Fruit fly (Drosophila melanogaster) whole organism, embryonic: ENCODE measurements around the gene Gbs-70E.
A peak's percentile ranks its signal among the peaks of the same experiment; 100 is the strongest.

ENCODE experiments used
- Bgb ChIP-seq: fragments of 200-800 bp; sonication (Bioruptor generic); IDR thresholded peaks from 2 replicates; pipeline ENCODE4 v1.3.6; 2022; ENCODE audit warnings: missing biosample characterization, missing genetic modification characterization; ENCODE audit not compliant: partially characterized antibody
- C15 ChIP-seq: fragments of 200-800 bp; sonication (Bioruptor generic); IDR thresholded peaks from 3 replicates; pipeline ENCODE4 v1.3.6; 2022; ENCODE audit warnings: missing biosample characterization, missing genetic modification characterization
- CG1024 ChIP-seq: fragments of 200-800 bp; sonication (Bioruptor generic); IDR thresholded peaks from 2 replicates; pipeline ENCODE4 v1.3.6; 2022; ENCODE audit warnings: missing biosample characterization, missing genetic modification characterization
- CG12219 ChIP-seq: fragments of 200-800 bp; sonication (Bioruptor generic); optimal IDR thresholded peaks from 3 replicates; lab custom pipeline; 2018; ENCODE audit warnings: missing biosample characterization, mild to moderate bottlenecking, missing genetic modification characterization
- CG12299 ChIP-seq: fragments of 200-800 bp; sonication (Bioruptor generic); optimal IDR thresholded peaks from 2 replicates; lab custom pipeline; 2018; ENCODE audit warnings: missing biosample characterization, mild to moderate bottlenecking, missing genetic modification characterization
- CG1603 ChIP-seq: fragments of 200-800 bp; sonication (Bioruptor generic); optimal IDR thresholded peaks from 2 replicates; lab custom pipeline; 2019; ENCODE audit warnings: missing biosample characterization, mild to moderate bottlenecking, missing genetic modification characterization, moderate library complexity
- CG16863 ChIP-seq: fragments of 200-800 bp; sonication (Bioruptor generic); optimal IDR thresholded peaks from 3 replicates; lab custom pipeline; 2016; ENCODE audit warnings: missing biosample characterization, missing genetic modification characterization
- CG2199 ChIP-seq: fragments of 200-800 bp; sonication (Bioruptor generic); IDR thresholded peaks from 3 replicates; pipeline ENCODE4 v1.3.6; 2022; ENCODE audit warnings: missing biosample characterization, missing genetic modification characterization
- CG2712 ChIP-seq: fragments of 200-800 bp; optimal IDR thresholded peaks from 3 replicates; lab custom pipeline; 2019; ENCODE audit warnings: missing biosample characterization, mild to moderate bottlenecking, missing genetic modification characterization, moderate library complexity
- CG3163 ChIP-seq: fragments of 200-800 bp; sonication (Bioruptor generic); optimal IDR thresholded peaks from 3 replicates; lab custom pipeline; 2016; ENCODE audit warnings: missing biosample characterization, missing genetic modification characterization
- CG32772 ChIP-seq: fragments of 200-800 bp; sonication (Bioruptor generic); IDR thresholded peaks from 2 replicates; pipeline ENCODE4 v1.3.6; 2022; ENCODE audit warnings: missing biosample characterization, missing genetic modification characterization
- CG34376 ChIP-seq: fragments of 200-800 bp; sonication (Bioruptor generic); optimal IDR thresholded peaks from 2 replicates; lab custom pipeline; 2018; ENCODE audit warnings: missing biosample characterization, mild to moderate bottlenecking, missing genetic modification characterization
- CG4707 ChIP-seq: fragments of 200-800 bp; sonication (Bioruptor generic); optimal IDR thresholded peaks from 2 replicates; lab custom pipeline; 2018; ENCODE audit warnings: missing biosample characterization, mild to moderate bottlenecking, missing genetic modification characterization, moderate library complexity
- CG6791 ChIP-seq: fragments of 200-800 bp; sonication (Bioruptor generic); IDR thresholded peaks from 3 replicates; pipeline ENCODE4 v1.3.6; 2022; ENCODE audit warnings: missing biosample characterization, missing genetic modification characterization; ENCODE audit not compliant: partially characterized antibody
- CG7786 ChIP-seq: fragments of 200-800 bp; sonication (Bioruptor generic); optimal IDR thresholded peaks from 2 replicates; lab custom pipeline; 2016; ENCODE audit warnings: missing biosample characterization, missing genetic modification characterization
- CG8765 ChIP-seq: fragments of 200-800 bp; sonication (Bioruptor generic); IDR thresholded peaks from 2 replicates; pipeline ENCODE4 v1.3.6; 2022; ENCODE audit warnings: missing biosample characterization, missing genetic modification characterization
- CrebB ChIP-seq: fragments of 200-800 bp; sonication (Bioruptor generic); optimal IDR thresholded peaks from 3 replicates; lab custom pipeline; 2018; ENCODE audit warnings: missing biosample characterization, mild to moderate bottlenecking, missing genetic modification characterization
- Deaf1 ChIP-seq: fragments of 200-800 bp; optimal IDR thresholded peaks from 3 replicates; lab custom pipeline; 2019; ENCODE audit warnings: missing biosample characterization, mild to moderate bottlenecking, missing genetic modification characterization, moderate library complexity
- H15 ChIP-seq: fragments of 200-800 bp; sonication (Bioruptor generic); IDR thresholded peaks from 3 replicates; pipeline ENCODE4 v1.3.6; 2022; ENCODE audit warnings: missing biosample characterization, missing genetic modification characterization
- H2.0 ChIP-seq: fragments of 200-800 bp; sonication (Bioruptor generic); IDR thresholded peaks from 2 replicates; pipeline ENCODE4 v1.3.6; 2022; ENCODE audit warnings: missing biosample characterization, missing genetic modification characterization
- HLHmδ ChIP-seq: fragments of 200-800 bp; sonication (Bioruptor generic); optimal IDR thresholded peaks from 2 replicates; lab custom pipeline; 2018; ENCODE audit warnings: missing biosample characterization, mild to moderate bottlenecking, missing genetic modification characterization, moderate library complexity
- HmgZ ChIP-seq: fragments of 200-800 bp; sonication (Bioruptor generic); optimal IDR thresholded peaks from 2 replicates; lab custom pipeline; 2018; ENCODE audit warnings: missing biosample characterization, mild to moderate bottlenecking, missing genetic modification characterization
- NC2β ChIP-seq: fragments of 200-800 bp; sonication (Bioruptor generic); optimal IDR thresholded peaks from 2 replicates; lab custom pipeline; 2016; ENCODE audit warnings: missing biosample characterization, missing genetic modification characterization
- Nf-YB ChIP-seq: fragments of 200-800 bp; sonication (Bioruptor generic); optimal IDR thresholded peaks from 3 replicates; lab custom pipeline; 2019; ENCODE audit warnings: missing biosample characterization, mild to moderate bottlenecking, missing genetic modification characterization, moderate library complexity
- Nf-YC ChIP-seq: fragments of 200-800 bp; optimal IDR thresholded peaks from 3 replicates; lab custom pipeline; 2019; ENCODE audit warnings: missing biosample characterization, mild to moderate bottlenecking, missing genetic modification characterization, moderate library complexity
- Opbp ChIP-seq: fragments of 200-800 bp; sonication (Bioruptor generic); IDR thresholded peaks from 3 replicates; pipeline ENCODE4 v1.3.6; 2022; ENCODE audit warnings: missing biosample characterization, missing genetic modification characterization; ENCODE audit not compliant: partially characterized antibody
- Trl ChIP-seq, 3 experiments: fragments of >200 bp in 2 of 3; fragments of 200-800 bp in 1 of 3; sonication (Bioruptor generic) in 1 of 3; optimal IDR thresholded peaks; 2 replicates in 1 of 3; 3 replicates in 2 of 3; lab custom pipeline; 2016 to 2017; ENCODE audit warnings: missing biosample characterization in 1 of 3, missing genetic modification characterization in 1 of 3
- Vsx1 ChIP-seq: fragments of 200-800 bp; sonication (Bioruptor generic); optimal IDR thresholded peaks from 2 replicates; lab custom pipeline; 2017; ENCODE audit warnings: missing biosample characterization, mild to moderate bottlenecking, missing genetic modification characterization, missing genetic modification reagents
- ab ChIP-seq: fragments of 200-800 bp; sonication (Bioruptor generic); optimal IDR thresholded peaks from 2 replicates; lab custom pipeline; 2016; ENCODE audit warnings: missing biosample characterization, missing genetic modification characterization
- amos ChIP-seq: fragments of 200-800 bp; sonication (Bioruptor generic); IDR thresholded peaks from 2 replicates; pipeline ENCODE4 v1.3.6; 2022; ENCODE audit warnings: missing biosample characterization, missing genetic modification characterization; ENCODE audit not compliant: partially characterized antibody
- ap ChIP-seq: fragments of 200-800 bp; sonication (Bioruptor generic); IDR thresholded peaks from 2 replicates; pipeline ENCODE4 v1.3.6; 2022; ENCODE audit warnings: missing biosample characterization, missing genetic modification characterization
- ara ChIP-seq: fragments of 200-800 bp; sonication (Bioruptor generic); IDR thresholded peaks from 2 replicates; pipeline ENCODE4 v1.3.6; 2022; ENCODE audit warnings: missing biosample characterization, missing genetic modification characterization
- ase ChIP-seq: fragments of 200-800 bp; sonication (Bioruptor generic); IDR thresholded peaks from 3 replicates; pipeline ENCODE4 v1.3.6; 2022; ENCODE audit warnings: missing biosample characterization, missing genetic modification characterization
- ato ChIP-seq: fragments of 200-800 bp; sonication (Bioruptor generic); IDR thresholded peaks from 2 replicates; pipeline ENCODE4 v1.3.6; 2022; ENCODE audit warnings: missing biosample characterization, missing genetic modification characterization; ENCODE audit not compliant: partially characterized antibody
- bbx ChIP-seq: fragments of 200-800 bp; sonication (Bioruptor generic); IDR thresholded peaks from 2 replicates; pipeline ENCODE4 v1.3.6; 2022; ENCODE audit warnings: missing biosample characterization, missing genetic modification characterization; ENCODE audit not compliant: partially characterized antibody
- caup ChIP-seq: fragments of 200-800 bp; sonication (Bioruptor generic); optimal IDR thresholded peaks from 3 replicates; lab custom pipeline; 2017; ENCODE audit warnings: missing biosample characterization, mild to moderate bottlenecking, missing genetic modification characterization, moderate library complexity; ENCODE audit not compliant: severe bottlenecking
- chif ChIP-seq, 2 experiments: fragments of 200-800 bp; sonication (Bioruptor generic); optimal IDR thresholded peaks; 3 replicates each; lab custom pipeline; 2016; ENCODE audit warnings: missing biosample characterization in 2 of 2, missing genetic modification characterization in 2 of 2
- ewg ChIP-seq: fragments of 200-800 bp; sonication (Bioruptor generic); optimal IDR thresholded peaks from 3 replicates; lab custom pipeline; 2017; ENCODE audit warnings: mild to moderate bottlenecking, missing biosample characterization, missing genetic modification reagents, missing genetic modification characterization
- h ChIP-seq: fragments of >200 bp; optimal IDR thresholded peaks from 2 replicates; lab custom pipeline; 2017
- ham ChIP-seq: fragments of 200-800 bp; sonication (Bioruptor generic); IDR thresholded peaks from 2 replicates; pipeline ENCODE4 v1.3.6; 2022; ENCODE audit warnings: missing biosample characterization, missing genetic modification characterization
- hbn ChIP-seq: fragments of 200-800 bp; sonication (Bioruptor generic); IDR thresholded peaks from 2 replicates; pipeline ENCODE4 v1.3.6; 2022; ENCODE audit warnings: missing biosample characterization, missing genetic modification characterization; ENCODE audit not compliant: partially characterized antibody
- ind ChIP-seq: fragments of 200-800 bp; sonication (Bioruptor generic); optimal IDR thresholded peaks from 3 replicates; lab custom pipeline; 2016; ENCODE audit warnings: missing biosample characterization, missing genetic modification characterization
- lov ChIP-seq, 2 experiments: fragments of 200-800 bp in 1 of 2; fragments of >200 bp in 1 of 2; sonication (Bioruptor generic) in 1 of 2; IDR thresholded peaks in 1 of 2; optimal IDR thresholded peaks in 1 of 2; 2 replicates in 1 of 2; 3 replicates in 1 of 2; pipeline versions ENCODE4 v1.3.6 to Lab custom; 2017 to 2022; ENCODE audit warnings: missing biosample characterization in 1 of 2, missing genetic modification characterization in 1 of 2
- oc ChIP-seq: fragments of 200-800 bp; sonication (Bioruptor generic); optimal IDR thresholded peaks from 2 replicates; lab custom pipeline; 2018; ENCODE audit warnings: missing biosample characterization, mild to moderate bottlenecking, missing genetic modification characterization, moderate library complexity
- pfk ChIP-seq: fragments of 200-800 bp; sonication (Bioruptor generic); optimal IDR thresholded peaks from 2 replicates; lab custom pipeline; 2018; ENCODE audit warnings: missing biosample characterization, mild to moderate bottlenecking, missing genetic modification characterization, moderate library complexity
- pros ChIP-seq: fragments of 200-800 bp; sonication (Bioruptor generic); optimal IDR thresholded peaks from 3 replicates; lab custom pipeline; 2019; ENCODE audit warnings: missing biosample characterization, mild to moderate bottlenecking, missing genetic modification characterization, moderate library complexity
- stc ChIP-seq: fragments of 200-800 bp; sonication (Bioruptor generic); IDR thresholded peaks from 2 replicates; pipeline ENCODE4 v1.3.6; 2022; ENCODE audit warnings: missing biosample characterization, missing genetic modification characterization
- vvl ChIP-seq: fragments of 200-800 bp; sonication (Bioruptor generic); IDR thresholded peaks from 2 replicates; pipeline ENCODE4 v1.3.6; 2022; ENCODE audit warnings: missing biosample characterization, missing genetic modification characterization
- wor ChIP-seq: fragments of 200-800 bp; sonication (Bioruptor generic); IDR thresholded peaks from 2 replicates; pipeline ENCODE4 v1.3.6; 2022; ENCODE audit warnings: missing biosample characterization, missing genetic modification characterization

Gbs-70E gene

dm6 chr3L:14550839-14551415 is at the start of gene Gbs-70E (continued):
- peak; percentile 64 for TF ChIP-seq HLHmδ (GFP tag; lab: Kevin White, UChicago)
- TF ChIP-seq Vsx1: peak; percentile 79
- TF ChIP-seq CG1024: peak; percentile 58
- TF ChIP-seq ara (GFP tag; lab: Robert Waterston, UW): peak; percentile 87
- peak; percentile 88 for TF ChIP-seq ind (GFP tag; lab: Kevin White, UChicago)
- TF ChIP-seq CG32772 (GFP tag; lab: Robert Waterston, UW): peak; percentile 83
- TF ChIP-seq ase (GFP tag; lab: Robert Waterston, UW): peak; percentile 78; the same call in 2 of the 3 replicates
- TF ChIP-seq CG34376 (GFP tag; lab: Kevin White, UChicago): peak; percentile 92
- peak; percentile 82 for TF ChIP-seq H15 (GFP tag; lab: Robert Waterston, UW)
- peak; percentile 74 for TF ChIP-seq CG1603 (tag; lab: Kevin White, UChicago)
- peak; percentile 86 for TF ChIP-seq oc (tag; lab: Kevin White, UChicago)
- peak; percentile 75 for TF ChIP-seq CG8765
- TF ChIP-seq CrebB: peak; percentile 94
- peak; percentile 61; the same call in 1 of the 2 replicates for TF ChIP-seq Bgb
- peak; percentile 27 for TF ChIP-seq CG4707 (GFP tag; lab: Kevin White, UChicago)
- peak; percentile 87 for TF ChIP-seq caup (GFP tag; lab: Kevin White, UChicago)
- no peak for TF ChIP-seq Opbp (GFP tag; lab: Robert Waterston, UW)
- TF ChIP-seq Trl (optimal IDR thresholded peaks at IDR 0.05; lab: Kevin White, UChicago): peak; percentile 93 to 99
- TF ChIP-seq Trl (GFP tag; optimal IDR thresholded peaks at IDR 0.05; lab: Kevin White, UChicago): peak; percentile 94
- peak; percentile 97 for TF ChIP-seq vvl
- peak; percentile 74 for TF ChIP-seq pros (GFP tag; lab: Kevin White, UChicago)
- TF ChIP-seq ato (GFP tag; lab: Robert Waterston, UW): peak; percentile 52; the same call in 1 of the 2 replicates
- peak; percentile 45 for TF ChIP-seq ab
- peak; percentile 83 for TF ChIP-seq Deaf1
- TF ChIP-seq ewg (GFP tag; lab: Kevin White, UChicago): peak; percentile 79
- peak; percentile 60 for TF ChIP-seq ap
- TF ChIP-seq C15 (GFP tag; lab: Robert Waterston, UW): peak; percentile 78; the same call in 1 of the 3 replicates
- no peak for TF ChIP-seq h (lab: Kevin White, UChicago)
- TF ChIP-seq chif (GFP tag; optimal IDR thresholded peaks at IDR 0.05; lab: Kevin White, UChicago): peak; percentile 89 to 93
- peak; percentile 90 for TF ChIP-seq NC2β
- peak; percentile 84 for TF ChIP-seq CG3163 (GFP tag; lab: Kevin White, UChicago)
- TF ChIP-seq lov (optimal IDR thresholded peaks at IDR 0.05; lab: Kevin White, UChicago): no peak
- peak; percentile 83 for TF ChIP-seq lov (GFP tag; IDR thresholded peaks at IDR 0.05; lab: Robert Waterston, UW)
- TF ChIP-seq HmgZ (tag; lab: Kevin White, UChicago): peak; percentile 95
- no peak for TF ChIP-seq hbn (GFP tag; lab: Robert Waterston, UW)
- peak; percentile 94 for TF ChIP-seq stc (GFP tag; lab: Robert Waterston, UW)
- peak; percentile 90 for TF ChIP-seq CG7786 (GFP tag; lab: Kevin White, UChicago)
- peak; percentile 93 for TF ChIP-seq CG16863 (GFP tag; lab: Kevin White, UChicago)
- TF ChIP-seq CG12299: peak; percentile 91

dm6 chr3L:14600570-14600969 is 49.8 kb upstream of the Gbs-70E start:
- TF ChIP-seq CG12219 (GFP tag; lab: Kevin White, UChicago): no peak
- peak; percentile 83 for TF ChIP-seq Nf-YB
- TF ChIP-seq CG6791 (GFP tag; lab: Robert Waterston, UW): peak; percentile 50; the same call in 1 of the 3 replicates
- TF ChIP-seq H2.0 (GFP tag; lab: Robert Waterston, UW): no peak
- TF ChIP-seq CG2199: 0 out of 3 replicates have a peak, but pooled peaks have one; percentile 63
- TF ChIP-seq wor: no peak
- TF ChIP-seq bbx (GFP tag; lab: Robert Waterston, UW): peak; percentile 57; the same call in 1 of the 2 replicates
- TF ChIP-seq Nf-YC (tag; lab: Kevin White, UChicago): peak; percentile 84
- TF ChIP-seq CG2712: peak; percentile 53
- no peak for TF ChIP-seq ham (GFP tag; lab: Robert Waterston, UW)
- peak; percentile 14; the same call in 1 of the 2 replicates for TF ChIP-seq amos (GFP tag; lab: Robert Waterston, UW)
- peak; percentile 95 for TF ChIP-seq pfk (GFP tag; lab: Kevin White, UChicago)
- TF ChIP-seq Trl (optimal IDR thresholded peaks at IDR 0.05; lab: Kevin White, UChicago): peak; percentile 34 to 35
- TF ChIP-seq Trl (GFP tag; optimal IDR thresholded peaks at IDR 0.05; lab: Kevin White, UChicago): no peak
